Fruit fly (Drosophila melanogaster) whole organism, embryonic: Measurements from ENCODE around the gene CG5883.

Source experiments
- Antp ChIP-seq: fragments of 200-800 bp; sonication (Bioruptor generic); optimal IDR thresholded peaks from 3 replicates; lab custom pipeline; 2016; ENCODE audit warnings: missing biosample characterization, missing genetic modification characterization
- Blimp-1 ChIP-seq: fragments of 200-800 bp; sonication (Bioruptor generic); optimal IDR thresholded peaks from 3 replicates; lab custom pipeline; 2018; ENCODE audit warnings: missing biosample characterization, missing genetic modification characterization, mild to moderate bottlenecking, moderate library complexity, missing genetic modification reagents
- CG10267 ChIP-seq: fragments of 200-800 bp; sonication (Bioruptor generic); optimal IDR thresholded peaks from 2 replicates; lab custom pipeline; 2018; ENCODE audit warnings: missing biosample characterization, mild to moderate bottlenecking, missing genetic modification characterization, moderate library complexity
- CG10543 ChIP-seq: fragments of 200-800 bp; sonication (Bioruptor generic); optimal IDR thresholded peaks from 3 replicates; lab custom pipeline; 2017; ENCODE audit warnings: missing biosample characterization, mild to moderate bottlenecking, missing genetic modification characterization, moderate library complexity
- CG10654 ChIP-seq: fragments of 200-800 bp; sonication (Bioruptor generic); optimal IDR thresholded peaks from 2 replicates; lab custom pipeline; 2016; ENCODE audit warnings: missing biosample characterization, missing genetic modification characterization
- CG12104 ChIP-seq: fragments of 200-800 bp; sonication (Bioruptor generic); optimal IDR thresholded peaks from 3 replicates; lab custom pipeline; 2016; ENCODE audit warnings: missing biosample characterization, missing genetic modification characterization
- CG1233 ChIP-seq: fragments of 200-800 bp; sonication (Bioruptor generic); optimal IDR thresholded peaks from 4 replicates; lab custom pipeline; 2018; ENCODE audit warnings: missing biosample characterization, mild to moderate bottlenecking, missing genetic modification characterization
- CG12744 ChIP-seq: fragments of 200-800 bp; sonication (Bioruptor generic); optimal IDR thresholded peaks from 2 replicates; lab custom pipeline; 2016; ENCODE audit warnings: missing biosample characterization, missing genetic modification characterization
- CG12942 ChIP-seq: fragments of 200-800 bp; sonication (Bioruptor generic); optimal IDR thresholded peaks from 3 replicates; lab custom pipeline; 2016; ENCODE audit warnings: missing biosample characterization, missing genetic modification characterization
- CG14710 ChIP-seq: fragments of 200-800 bp; sonication (Bioruptor generic); optimal IDR thresholded peaks from 3 replicates; lab custom pipeline; 2019; ENCODE audit warnings: missing biosample characterization, mild to moderate bottlenecking, missing genetic modification characterization, moderate library complexity
- CG15514 ChIP-seq: fragments of 200-800 bp; sonication (Bioruptor generic); optimal IDR thresholded peaks from 3 replicates; lab custom pipeline; 2017; ENCODE audit warnings: missing biosample characterization, missing genetic modification characterization, mild to moderate bottlenecking, moderate library complexity, missing genetic modification reagents
- CG1602 ChIP-seq: fragments of 200-800 bp; sonication (Bioruptor generic); optimal IDR thresholded peaks from 3 replicates; lab custom pipeline; 2016; ENCODE audit warnings: missing biosample characterization, missing genetic modification characterization
- CG18599 ChIP-seq: fragments of 200-800 bp; sonication (Bioruptor generic); optimal IDR thresholded peaks from 3 replicates; lab custom pipeline; 2017; ENCODE audit warnings: missing biosample characterization, missing genetic modification characterization, mild to moderate bottlenecking, moderate library complexity, missing genetic modification reagents
- CG3847 ChIP-seq: fragments of 200-800 bp; sonication (Bioruptor generic); IDR thresholded peaks from 2 replicates; pipeline ENCODE4 v1.3.6; 2022; ENCODE audit warnings: missing biosample characterization, missing genetic modification characterization
- CG4404 ChIP-seq: fragments of 200-800 bp; sonication (Bioruptor generic); IDR thresholded peaks from 2 replicates; pipeline ENCODE4 v1.3.6; 2022; ENCODE audit warnings: missing biosample characterization, missing genetic modification characterization
- CG6254 ChIP-seq: fragments of 200-800 bp; sonication (Bioruptor generic); optimal IDR thresholded peaks from 3 replicates; lab custom pipeline; 2017; ENCODE audit warnings: mild to moderate bottlenecking, missing biosample characterization, missing genetic modification reagents, missing genetic modification characterization
- CG6689 ChIP-seq: fragments of 200-800 bp; sonication (Bioruptor generic); IDR thresholded peaks from 2 replicates; pipeline ENCODE4 v1.3.6; 2022; ENCODE audit warnings: missing biosample characterization, missing genetic modification characterization
- CG9797 ChIP-seq: fragments of 200-800 bp; sonication (Bioruptor generic); optimal IDR thresholded peaks from 3 replicates; lab custom pipeline; 2018; ENCODE audit warnings: missing biosample characterization, mild to moderate bottlenecking, missing genetic modification characterization
- CTCF ChIP-seq: fragments of 200-800 bp; sonication (Bioruptor generic); optimal IDR thresholded peaks from 2 replicates; lab custom pipeline; 2017; ENCODE audit warnings: missing biosample characterization, mild to moderate bottlenecking, missing genetic modification characterization, moderate library complexity
- Chrac-16 ChIP-seq: fragments of 200-800 bp; sonication (Bioruptor generic); optimal IDR thresholded peaks from 3 replicates; lab custom pipeline; 2016; ENCODE audit warnings: missing biosample characterization, missing genetic modification characterization
- Dip3 ChIP-seq: fragments of 200-800 bp; sonication (Bioruptor generic); optimal IDR thresholded peaks from 3 replicates; lab custom pipeline; 2016; ENCODE audit warnings: missing biosample characterization, missing genetic modification characterization
- Doc2 ChIP-seq: fragments of 200-800 bp; sonication (Bioruptor generic); IDR thresholded peaks from 2 replicates; pipeline ENCODE4 v1.3.6; 2022; ENCODE audit warnings: missing biosample characterization, missing genetic modification characterization
- Ets65A ChIP-seq: fragments of 200-800 bp; sonication (Bioruptor generic); peaks from one replicate; lab custom pipeline; 2016; ENCODE audit warnings: missing biosample characterization, missing genetic modification characterization
- Fer3 ChIP-seq: fragments of 200-800 bp; sonication (Bioruptor generic); optimal IDR thresholded peaks from 2 replicates; lab custom pipeline; 2018; ENCODE audit warnings: missing biosample characterization, mild to moderate bottlenecking, missing genetic modification characterization, moderate library complexity
- HLH54F ChIP-seq: fragments of 200-800 bp; sonication (Bioruptor generic); optimal IDR thresholded peaks from 3 replicates; lab custom pipeline; 2016; ENCODE audit warnings: missing biosample characterization, missing genetic modification characterization
- Mad ChIP-seq: fragments of 200-800 bp; sonication (Bioruptor generic); optimal IDR thresholded peaks from 2 replicates; lab custom pipeline; 2016; ENCODE audit warnings: missing biosample characterization, missing genetic modification characterization
- Med ChIP-seq: fragments of 200-800 bp; sonication (Bioruptor generic); peaks from one replicate; lab custom pipeline; 2016; ENCODE audit warnings: missing biosample characterization, missing genetic modification characterization, mild to moderate bottlenecking, inconsistent platforms, moderate library complexity
- Oli ChIP-seq: fragments of 200-800 bp; sonication (Bioruptor generic); optimal IDR thresholded peaks from 2 replicates; lab custom pipeline; 2018; ENCODE audit warnings: missing biosample characterization, mild to moderate bottlenecking, missing genetic modification characterization, moderate library complexity
- Sin3A ChIP-seq: fragments of >200 bp; optimal IDR thresholded peaks from 2 replicates; lab custom pipeline; 2018
- Sry-β ChIP-seq: fragments of 200-800 bp; sonication (Bioruptor generic); optimal IDR thresholded peaks from 2 replicates; lab custom pipeline; 2018; ENCODE audit warnings: missing biosample characterization, mild to moderate bottlenecking, missing genetic modification characterization, moderate library complexity
- bab2 ChIP-seq: fragments of 200-800 bp; sonication (Bioruptor generic); optimal IDR thresholded peaks from 2 replicates; lab custom pipeline; 2016; ENCODE audit warnings: missing biosample characterization, missing genetic modification characterization
- btn ChIP-seq: fragments of 200-800 bp; sonication (Bioruptor generic); optimal IDR thresholded peaks from 2 replicates; lab custom pipeline; 2016; ENCODE audit warnings: missing biosample characterization, missing genetic modification characterization
- caup ChIP-seq: fragments of 200-800 bp; sonication (Bioruptor generic); optimal IDR thresholded peaks from 3 replicates; lab custom pipeline; 2017; ENCODE audit warnings: missing biosample characterization, mild to moderate bottlenecking, missing genetic modification characterization, moderate library complexity; ENCODE audit not compliant: severe bottlenecking
- dimm ChIP-seq: fragments of 200-800 bp; sonication (Bioruptor generic); IDR thresholded peaks from 2 replicates; pipeline ENCODE4 v1.3.6; 2022; ENCODE audit warnings: missing biosample characterization, missing genetic modification characterization
- ftz-f1 ChIP-seq: fragments of 200-800 bp; sonication (Bioruptor generic); optimal IDR thresholded peaks from 2 replicates; lab custom pipeline; 2016; ENCODE audit warnings: missing biosample characterization, missing genetic modification characterization
- jumu ChIP-seq: fragments of 200-800 bp; sonication (Bioruptor generic); optimal IDR thresholded peaks from 3 replicates; lab custom pipeline; 2016; ENCODE audit warnings: missing biosample characterization, missing genetic modification characterization
- lola ChIP-seq, 3 experiments: fragments of >200 bp in 2 of 3; fragments of 200-800 bp in 1 of 3; sonication (Bioruptor generic) in 1 of 3; optimal IDR thresholded peaks; 2 replicates each; lab custom pipeline; 2017 to 2019; ENCODE audit warnings: missing biosample characterization in 3 of 3, missing genetic modification characterization in 3 of 3, mild to moderate bottlenecking in 1 of 3, moderate library complexity in 1 of 3
- pnt ChIP-seq: fragments of 200-800 bp; sonication (Bioruptor generic); optimal IDR thresholded peaks from 3 replicates; lab custom pipeline; 2016; ENCODE audit warnings: missing biosample characterization, missing genetic modification characterization
- ro ChIP-seq: fragments of 200-800 bp; sonication (Bioruptor generic); IDR thresholded peaks from 2 replicates; pipeline ENCODE4 v1.3.6; 2022; ENCODE audit warnings: missing biosample characterization, missing genetic modification characterization
- schlank ChIP-seq: fragments of 200-800 bp; sonication (Bioruptor generic); optimal IDR thresholded peaks from 2 replicates; lab custom pipeline; 2018; ENCODE audit warnings: missing biosample characterization, mild to moderate bottlenecking, missing genetic modification characterization
- scrt ChIP-seq: fragments of 200-800 bp; sonication (Bioruptor generic); optimal IDR thresholded peaks from 2 replicates; lab custom pipeline; 2018; ENCODE audit warnings: missing biosample characterization, mild to moderate bottlenecking, missing genetic modification characterization, moderate library complexity
- sens-2 ChIP-seq: fragments of 200-800 bp; sonication (Bioruptor generic); IDR thresholded peaks from 2 replicates; pipeline ENCODE4 v1.3.6; 2022; ENCODE audit warnings: missing biosample characterization, missing genetic modification characterization
- stwl ChIP-seq: fragments of 200-800 bp; sonication (Bioruptor generic); optimal IDR thresholded peaks from 3 replicates; lab custom pipeline; 2018; ENCODE audit warnings: missing biosample characterization, mild to moderate bottlenecking, missing genetic modification characterization, moderate library complexity
- tap ChIP-seq: fragments of 200-800 bp; optimal IDR thresholded peaks from 3 replicates; lab custom pipeline; 2019; ENCODE audit warnings: missing biosample characterization, mild to moderate bottlenecking, missing genetic modification characterization, moderate library complexity
- trem ChIP-seq: fragments of 200-800 bp; optimal IDR thresholded peaks from 3 replicates; lab custom pipeline; 2019; ENCODE audit warnings: missing biosample characterization, mild to moderate bottlenecking, missing genetic modification characterization, moderate library complexity
- vnd ChIP-seq: fragments of 200-800 bp; sonication (Bioruptor generic); IDR thresholded peaks from 3 replicates; pipeline ENCODE4 v1.3.6; 2022; ENCODE audit warnings: missing biosample characterization, missing genetic modification characterization; ENCODE audit not compliant: partially characterized antibody
- vvl ChIP-seq: fragments of 200-800 bp; sonication (Bioruptor generic); IDR thresholded peaks from 2 replicates; pipeline ENCODE4 v1.3.6; 2022; ENCODE audit warnings: missing biosample characterization, missing genetic modification characterization
- zen2 ChIP-seq: fragments of 200-800 bp; sonication (Bioruptor generic); IDR thresholded peaks from 3 replicates; pipeline ENCODE4 v1.3.6; 2022; ENCODE audit warnings: missing biosample characterization, missing genetic modification characterization; ENCODE audit not compliant: partially characterized antibody

The CG5883 gene

dm6 chr3L:11947357-11947756 lies 2.7 kb upstream of the CG5883 start, which contains the start of gene CG7252 (continued):
- TF ChIP-seq CG18599, result peak; percentile 19
- no peak for TF ChIP-seq Blimp-1 (GFP tag; lab: Kevin White, UChicago)
- TF ChIP-seq dimm (GFP tag; lab: Robert Waterston, UW), result no peak
- no peak for TF ChIP-seq Sin3A
- TF ChIP-seq CG10654 (GFP tag; lab: Kevin White, UChicago), result no peak

dm6 chr3L:11941612-11942011 lies 3.0 kb downstream of the CG5883 start, which contains the start of gene Rpt4R:
Gene Rpt4R, plus strand, starts transcription at chr3L:11941912.
- TF ChIP-seq Sry-β (GFP tag; lab: Kevin White, UChicago) (no peak), CG10543 (GFP tag; lab: Kevin White, UChicago) (no peak), CG4404 (no peak), CG6254 (GFP tag; lab: Kevin White, UChicago) (no peak), CG14710 (no peak), schlank (no peak), CTCF (peak; percentile 75), Antp (GFP tag; lab: Kevin White, UChicago) (no peak), CG12104 (no peak), CG1602 (GFP tag; lab: Kevin White, UChicago) (no peak), ftz-f1 (GFP tag; lab: Kevin White, UChicago) (no peak), Dip3 (GFP tag; lab: Kevin White, UChicago) (no peak), CG15514 (GFP tag; lab: Kevin White, UChicago) (peak; percentile 17)
- TF ChIP-seq, all 482 proteins: peak for 2

- no peak for TF ChIP-seq CG10267 (tag; lab: Kevin White, UChicago)
- TF ChIP-seq Med (GFP tag; lab: Kevin White, UChicago), result peak; percentile 7
- no peak for TF ChIP-seq caup (GFP tag; lab: Kevin White, UChicago)
- peak; percentile 84 for TF ChIP-seq scrt (GFP tag; lab: Kevin White, UChicago)
- no peak for TF ChIP-seq Mad (GFP tag; lab: Kevin White, UChicago)
- TF ChIP-seq lola (GFP tag; optimal IDR thresholded peaks at IDR 0.05; lab: Kevin White, UChicago), result no peak
- TF ChIP-seq stwl, result peak; percentile 32
- TF ChIP-seq vnd, result no peak
- no peak for TF ChIP-seq CG12744 (GFP tag; lab: Kevin White, UChicago)
- no peak for TF ChIP-seq jumu (GFP tag; lab: Kevin White, UChicago)
- peak; percentile 8 for TF ChIP-seq trem (tag; lab: Kevin White, UChicago)
Measured at dm6 chr3L:11938716-11939115, 5.9 kb downstream of the CG5883 start, which contains the start of gene CG44837. Gene CG44837, minus strand, starts transcription at chr3L:11938872.

dm6 chr3L:11937270-11937669 lies 7.4 kb downstream of the CG5883 start:
- TF ChIP-seq btn (no peak), CG9797 (GFP tag; lab: Kevin White, UChicago) (no peak), Oli (tag; lab: Kevin White, UChicago) (no peak), scrt (GFP tag; lab: Kevin White, UChicago) (peak; percentile 93), Doc2 (GFP tag; lab: Robert Waterston, UW) (no peak), CG6689 (GFP tag; lab: Robert Waterston, UW) (0 out of 2 replicates have a peak, but pooled peaks have one; percentile 6), Fer3 (tag; lab: Kevin White, UChicago) (no peak), Ets65A (GFP tag; lab: Kevin White, UChicago) (peak; percentile 48), bab2 (GFP tag; lab: Kevin White, UChicago) (no peak), CG3847 (no peak), tap (tag; lab: Kevin White, UChicago) (no peak), HLH54F (GFP tag; lab: Kevin White, UChicago) (no peak), sens-2 (GFP tag; lab: Robert Waterston, UW) (no peak), zen2 (GFP tag; lab: Robert Waterston, UW) (0 out of 3 replicates have a peak, but pooled peaks have one; percentile 25), CG1233 (GFP tag; lab: Kevin White, UChicago) (no peak), pnt (no peak), ro (no peak), vvl (GFP tag; lab: Robert Waterston, UW) (no peak), Chrac-16 (GFP tag; lab: Kevin White, UChicago) (no peak), CG12942 (GFP tag; lab: Kevin White, UChicago) (no peak)
- TF ChIP-seq, all 482 proteins: peak for 4
